Fruit fly (Drosophila melanogaster) whole organism, embryonic: Measurements from ENCODE around the gene acj6.
A peak's percentile ranks its signal among the peaks of the same experiment; 100 is the strongest.

Experiments
- Atf6 ChIP-seq: fragments of 200-800 bp; sonication (Bioruptor generic); IDR thresholded peaks from 2 replicates; pipeline ENCODE4 v1.3.6; 2022; ENCODE audit warnings: missing biosample characterization, missing genetic modification characterization
- B-H1 ChIP-seq: fragments of 200-800 bp; sonication (Bioruptor generic); IDR thresholded peaks from 3 replicates; pipeline ENCODE4 v1.3.6; 2022; ENCODE audit warnings: missing biosample characterization, missing genetic modification characterization
- CG10979 ChIP-seq: fragments of 200-800 bp; sonication (Bioruptor generic); optimal IDR thresholded peaks from 2 replicates; lab custom pipeline; 2018; ENCODE audit warnings: missing biosample characterization, mild to moderate bottlenecking, missing genetic modification characterization, moderate library complexity
- CG11247 ChIP-seq: fragments of 200-800 bp; sonication (Bioruptor generic); IDR thresholded peaks from 2 replicates; pipeline ENCODE4 v1.3.6; 2022; ENCODE audit warnings: missing biosample characterization, missing genetic modification characterization
- CG11560 ChIP-seq: fragments of 200-800 bp; sonication (Bioruptor generic); IDR thresholded peaks from 3 replicates; pipeline ENCODE4 v1.3.6; 2022; ENCODE audit warnings: missing biosample characterization, missing genetic modification characterization
- CG12299 ChIP-seq: fragments of 200-800 bp; sonication (Bioruptor generic); optimal IDR thresholded peaks from 2 replicates; lab custom pipeline; 2018; ENCODE audit warnings: missing biosample characterization, mild to moderate bottlenecking, missing genetic modification characterization
- CG14050 ChIP-seq: fragments of 200-800 bp; sonication (Bioruptor generic); IDR thresholded peaks from 3 replicates; pipeline ENCODE4 v1.3.6; 2022; ENCODE audit warnings: missing biosample characterization, missing genetic modification characterization
- CG14441 ChIP-seq: fragments of 200-800 bp; sonication (Bioruptor generic); IDR thresholded peaks from 2 replicates; pipeline ENCODE4 v1.3.6; 2022; ENCODE audit warnings: missing biosample characterization, missing genetic modification characterization
- CG16779 ChIP-seq: fragments of 200-800 bp; sonication (Bioruptor generic); IDR thresholded peaks from 2 replicates; pipeline ENCODE4 v1.3.6; 2022; ENCODE audit warnings: missing biosample characterization, missing genetic modification characterization
- CG17186 ChIP-seq: fragments of 200-800 bp; sonication (Bioruptor generic); optimal IDR thresholded peaks from 3 replicates; lab custom pipeline; 2017; ENCODE audit warnings: missing biosample characterization, missing genetic modification reagents, missing genetic modification characterization
- CG17328 ChIP-seq: fragments of 200-800 bp; sonication (Bioruptor generic); IDR thresholded peaks from 2 replicates; pipeline ENCODE4 v1.3.6; 2022; ENCODE audit warnings: missing biosample characterization, missing genetic modification characterization
- CG17385 ChIP-seq: fragments of 200-800 bp; sonication (Bioruptor generic); optimal IDR thresholded peaks from 3 replicates; lab custom pipeline; 2018; ENCODE audit warnings: missing biosample characterization, mild to moderate bottlenecking, missing genetic modification characterization
- CG17912 ChIP-seq: fragments of 200-800 bp; sonication (Bioruptor generic); optimal IDR thresholded peaks from 2 replicates; lab custom pipeline; 2018; ENCODE audit warnings: missing biosample characterization, mild to moderate bottlenecking, missing genetic modification characterization
- CG1792 ChIP-seq: fragments of 200-800 bp; sonication (Bioruptor generic); optimal IDR thresholded peaks from 2 replicates; lab custom pipeline; 2016; ENCODE audit warnings: missing biosample characterization, missing genetic modification characterization
- CG2712 ChIP-seq: fragments of 200-800 bp; optimal IDR thresholded peaks from 3 replicates; lab custom pipeline; 2019; ENCODE audit warnings: missing biosample characterization, mild to moderate bottlenecking, missing genetic modification characterization, moderate library complexity
- CG3163 ChIP-seq: fragments of 200-800 bp; sonication (Bioruptor generic); optimal IDR thresholded peaks from 3 replicates; lab custom pipeline; 2016; ENCODE audit warnings: missing biosample characterization, missing genetic modification characterization
- CG32772 ChIP-seq: fragments of 200-800 bp; sonication (Bioruptor generic); IDR thresholded peaks from 2 replicates; pipeline ENCODE4 v1.3.6; 2022; ENCODE audit warnings: missing biosample characterization, missing genetic modification characterization
- CG34422 ChIP-seq: fragments of 200-800 bp; sonication (Bioruptor generic); IDR thresholded peaks from 3 replicates; pipeline ENCODE4 v1.3.6; 2022; ENCODE audit warnings: missing biosample characterization, missing genetic modification characterization
- CG3995 ChIP-seq: fragments of 200-800 bp; sonication (Bioruptor generic); optimal IDR thresholded peaks from 3 replicates; lab custom pipeline; 2016; ENCODE audit warnings: missing biosample characterization, missing genetic modification characterization
- CG6813 ChIP-seq: fragments of 200-800 bp; sonication (Bioruptor generic); optimal IDR thresholded peaks from 2 replicates; lab custom pipeline; 2017; ENCODE audit warnings: missing biosample characterization, missing genetic modification characterization, mild to moderate bottlenecking, moderate library complexity, missing genetic modification reagents
- CG7372 ChIP-seq: fragments of 200-800 bp; sonication (Bioruptor generic); IDR thresholded peaks from 2 replicates; pipeline ENCODE4 v1.3.6; 2022; ENCODE audit warnings: missing biosample characterization, missing genetic modification characterization
- CG7839 ChIP-seq: fragments of 200-800 bp; sonication (Bioruptor generic); optimal IDR thresholded peaks from 3 replicates; lab custom pipeline; 2018; ENCODE audit warnings: missing biosample characterization, mild to moderate bottlenecking, missing genetic modification characterization, moderate library complexity
- CG8359 ChIP-seq: fragments of 200-800 bp; sonication (Bioruptor generic); optimal IDR thresholded peaks from 2 replicates; lab custom pipeline; 2017; ENCODE audit warnings: missing biosample characterization, mild to moderate bottlenecking, missing genetic modification characterization, borderline replicate concordance
- CG8478 ChIP-seq: fragments of >200 bp; optimal IDR thresholded peaks from 2 replicates; lab custom pipeline; 2018
- CG8765 ChIP-seq: fragments of 200-800 bp; sonication (Bioruptor generic); IDR thresholded peaks from 2 replicates; pipeline ENCODE4 v1.3.6; 2022; ENCODE audit warnings: missing biosample characterization, missing genetic modification characterization
- CkIIα-i1 ChIP-seq: fragments of 200-800 bp; sonication (Bioruptor generic); IDR thresholded peaks from 2 replicates; pipeline ENCODE4 v1.3.6; 2022; ENCODE audit warnings: missing biosample characterization, missing genetic modification characterization
- CoRest ChIP-seq: fragments of 200-800 bp; sonication (Bioruptor generic); optimal IDR thresholded peaks from 3 replicates; lab custom pipeline; 2018; ENCODE audit warnings: missing biosample characterization, mild to moderate bottlenecking, missing genetic modification characterization, moderate library complexity
- D ChIP-seq, 2 experiments: fragments of 200-800 bp in 1 of 2; fragments of >200 bp in 1 of 2; sonication (Bioruptor generic) in 1 of 2; optimal IDR thresholded peaks; 2 replicates in 1 of 2; 3 replicates in 1 of 2; lab custom pipeline; 2017; ENCODE audit warnings: mild to moderate bottlenecking in 1 of 2, missing biosample characterization in 1 of 2, missing genetic modification characterization in 1 of 2, missing genetic modification reagents in 1 of 2
- Dek ChIP-seq: fragments of 200-800 bp; sonication (Bioruptor generic); optimal IDR thresholded peaks from 3 replicates; lab custom pipeline; 2019; ENCODE audit warnings: missing biosample characterization, mild to moderate bottlenecking, missing genetic modification characterization, moderate library complexity
- Doc3 ChIP-seq: fragments of 200-800 bp; sonication (Bioruptor generic); IDR thresholded peaks from 3 replicates; pipeline ENCODE4 v1.3.6; 2022; ENCODE audit warnings: missing biosample characterization, missing genetic modification characterization; ENCODE audit not compliant: partially characterized antibody
- E2f2 ChIP-seq: fragments of 200-800 bp; sonication (Bioruptor generic); IDR thresholded peaks from 2 replicates; pipeline ENCODE4 v1.3.6; 2022; ENCODE audit warnings: missing biosample characterization, missing genetic modification characterization
- Gsc ChIP-seq: fragments of 200-800 bp; sonication (Bioruptor generic); IDR thresholded peaks from 2 replicates; pipeline ENCODE4 v1.3.6; 2022; ENCODE audit warnings: missing biosample characterization, missing genetic modification characterization
- Hsf ChIP-seq: fragments of 200-800 bp; sonication (Bioruptor generic); optimal IDR thresholded peaks from 3 replicates; lab custom pipeline; 2016; ENCODE audit warnings: missing biosample characterization, missing genetic modification characterization
- Lhr ChIP-seq: fragments of 200-800 bp; sonication (Bioruptor generic); optimal IDR thresholded peaks from 3 replicates; lab custom pipeline; 2017; ENCODE audit warnings: mild to moderate bottlenecking, missing biosample characterization, missing genetic modification reagents, missing genetic modification characterization
- Lim3 ChIP-seq: fragments of 200-800 bp; sonication (Bioruptor generic); IDR thresholded peaks from 2 replicates; pipeline ENCODE4 v1.3.6; 2022; ENCODE audit warnings: missing biosample characterization, missing genetic modification characterization
- MBD-R2 ChIP-seq: fragments of 200-800 bp; sonication (Bioruptor generic); IDR thresholded peaks from 2 replicates; pipeline ENCODE4 v1.3.6; 2022; ENCODE audit warnings: missing biosample characterization, missing genetic modification characterization
- PHDP ChIP-seq: fragments of 200-800 bp; sonication (Bioruptor generic); optimal IDR thresholded peaks from 3 replicates; lab custom pipeline; 2018; ENCODE audit warnings: missing biosample characterization, mild to moderate bottlenecking, missing genetic modification characterization, moderate library complexity
- Sin3A ChIP-seq: fragments of >200 bp; optimal IDR thresholded peaks from 2 replicates; lab custom pipeline; 2018
- Vsx1 ChIP-seq: fragments of 200-800 bp; sonication (Bioruptor generic); optimal IDR thresholded peaks from 2 replicates; lab custom pipeline; 2017; ENCODE audit warnings: missing biosample characterization, mild to moderate bottlenecking, missing genetic modification characterization, missing genetic modification reagents
- Xrp1 ChIP-seq: fragments of 200-800 bp; sonication (Bioruptor generic); IDR thresholded peaks from 2 replicates; pipeline ENCODE4 v1.3.6; 2022; ENCODE audit warnings: missing biosample characterization, missing genetic modification characterization
- abd-A ChIP-seq: fragments of 200-800 bp; sonication (Bioruptor generic); optimal IDR thresholded peaks from 3 replicates; lab custom pipeline; 2019; ENCODE audit warnings: missing biosample characterization, mild to moderate bottlenecking, missing genetic modification characterization, moderate library complexity
- ara ChIP-seq: fragments of 200-800 bp; sonication (Bioruptor generic); IDR thresholded peaks from 2 replicates; pipeline ENCODE4 v1.3.6; 2022; ENCODE audit warnings: missing biosample characterization, missing genetic modification characterization
- dati ChIP-seq: fragments of 200-800 bp; sonication (Bioruptor generic); IDR thresholded peaks from 2 replicates; pipeline ENCODE4 v1.3.6; 2022; ENCODE audit warnings: missing biosample characterization, missing genetic modification characterization
- dimm ChIP-seq: fragments of 200-800 bp; sonication (Bioruptor generic); IDR thresholded peaks from 2 replicates; pipeline ENCODE4 v1.3.6; 2022; ENCODE audit warnings: missing biosample characterization, missing genetic modification characterization
- gce ChIP-seq: fragments of 200-800 bp; sonication (Bioruptor generic); IDR thresholded peaks from 3 replicates; pipeline ENCODE4 v1.3.6; 2022; ENCODE audit warnings: missing biosample characterization, missing genetic modification characterization
- ken ChIP-seq: fragments of 200-800 bp; sonication (Bioruptor generic); IDR thresholded peaks from 3 replicates; pipeline ENCODE4 v1.3.6; 2022; ENCODE audit warnings: missing biosample characterization, missing genetic modification characterization
- row ChIP-seq: fragments of 200-800 bp; sonication (Bioruptor generic); IDR thresholded peaks from 3 replicates; pipeline ENCODE4 v1.3.6; 2022; ENCODE audit warnings: missing biosample characterization, missing genetic modification characterization
- run ChIP-seq: fragments of 200-800 bp; sonication (Bioruptor generic); optimal IDR thresholded peaks from 3 replicates; lab custom pipeline; 2018; ENCODE audit warnings: missing biosample characterization, mild to moderate bottlenecking, missing genetic modification characterization
- stc ChIP-seq: fragments of 200-800 bp; sonication (Bioruptor generic); IDR thresholded peaks from 2 replicates; pipeline ENCODE4 v1.3.6; 2022; ENCODE audit warnings: missing biosample characterization, missing genetic modification characterization
- stwl ChIP-seq: fragments of 200-800 bp; sonication (Bioruptor generic); optimal IDR thresholded peaks from 3 replicates; lab custom pipeline; 2018; ENCODE audit warnings: missing biosample characterization, mild to moderate bottlenecking, missing genetic modification characterization, moderate library complexity
- tin ChIP-seq: fragments of 200-800 bp; sonication (Bioruptor generic); optimal IDR thresholded peaks from 3 replicates; lab custom pipeline; 2016; ENCODE audit warnings: missing biosample characterization, missing genetic modification characterization
- zfh1 ChIP-seq: fragments of 200-800 bp; sonication (Bioruptor generic); IDR thresholded peaks from 3 replicates; pipeline ENCODE4 v1.3.6; 2022; ENCODE audit warnings: missing biosample characterization, missing genetic modification characterization

acj6 gene

dm6 chrX:15319290-15319689, 59.6 kb downstream of the acj6 start, which contains the start of gene Top1 (continued):
- TF ChIP-seq row (GFP tag; lab: Robert Waterston, UW) (peak; percentile 87), CG16779 (GFP tag; lab: Robert Waterston, UW) (no peak), CG17912 (GFP tag; lab: Kevin White, UChicago) (no peak), CG10979 (tag; lab: Kevin White, UChicago) (no peak), MBD-R2 (GFP tag; lab: Robert Waterston, UW) (peak; percentile 71), Lim3 (GFP tag; lab: Robert Waterston, UW) (no peak), CG14050 (GFP tag; lab: Robert Waterston, UW) (no peak), CG11247 (GFP tag; lab: Robert Waterston, UW) (peak; percentile 33; the same call in 1 of the 2 replicates), CG1792 (no peak), Xrp1 (GFP tag; lab: Robert Waterston, UW) (0 out of 2 replicates have a peak, but pooled peaks have one; percentile 15), CG8478 (lab: Kevin White, UChicago) (no peak), CG17385 (GFP tag; lab: Kevin White, UChicago) (no peak), CG17328 (GFP tag; lab: Robert Waterston, UW) (no peak), stwl (tag; lab: Kevin White, UChicago) (peak; percentile 80), Sin3A (lab: Kevin White, UChicago) (peak; percentile 30), Dek (tag; lab: Kevin White, UChicago) (peak; percentile 7), CG7372 (GFP tag; lab: Robert Waterston, UW) (no peak), CG8359 (GFP tag; lab: Kevin White, UChicago) (no peak), Atf6 (GFP tag; lab: Robert Waterston, UW) (0 out of 2 replicates have a peak, but pooled peaks have one; percentile 28), Lhr (peak; percentile 16), CG17186 (peak; percentile 56), CG11560 (tag; lab: Robert Waterston, UW) (no peak), D (optimal IDR thresholded peaks at IDR 0.05; lab: Kevin White, UChicago) (no peak), D (GFP tag; optimal IDR thresholded peaks at IDR 0.05; lab: Kevin White, UChicago) (no peak), PHDP (tag; lab: Kevin White, UChicago) (no peak), zfh1 (GFP tag; lab: Robert Waterston, UW) (0 out of 3 replicates have a peak, but pooled peaks have one; percentile 24), ken (GFP tag; lab: Robert Waterston, UW) (peak; percentile 50; the same call in 1 of the 3 replicates), CG8765 (GFP tag; lab: Robert Waterston, UW) (peak; percentile 41; the same call in 1 of the 2 replicates), CG34422 (GFP tag; lab: Robert Waterston, UW) (0 out of 3 replicates have a peak, but pooled peaks have one; percentile 35), CG32772 (no peak), Vsx1 (no peak), run (tag; lab: Kevin White, UChicago) (no peak), CG7839 (tag; lab: Kevin White, UChicago) (peak; percentile 27), CG14441 (GFP tag; lab: Robert Waterston, UW) (0 out of 2 replicates have a peak, but pooled peaks have one; percentile 10), CoRest (tag; lab: Kevin White, UChicago) (peak; percentile 30), B-H1 (GFP tag; lab: Robert Waterston, UW) (no peak), CG12299 (no peak), CG2712 (tag; lab: Kevin White, UChicago) (peak; percentile 37), CG3163 (GFP tag; lab: Kevin White, UChicago) (no peak), Hsf (peak; percentile 19), gce (GFP tag; lab: Robert Waterston, UW) (peak; percentile 63; the same call in 1 of the 3 replicates), tin (GFP tag; lab: Kevin White, UChicago) (peak; percentile 25), stc (GFP tag; lab: Robert Waterston, UW) (no peak), dati (no peak), E2f2 (GFP tag; lab: Robert Waterston, UW) (peak; percentile 33), CG3995 (peak; percentile 99), abd-A (tag; lab: Kevin White, UChicago) (no peak), CG6813 (no peak), ara (GFP tag; lab: Robert Waterston, UW) (no peak), dimm (GFP tag; lab: Robert Waterston, UW) (no peak), Gsc (no peak), CkIIα-i1 (GFP tag; lab: Robert Waterston, UW) (no peak), Doc3 (peak; percentile 93)
